Worm (Caenorhabditis elegans) whole organism, early embryonic: ENCODE data around the gene bus-5.

Source experiments
- aly-1 ChIP-seq: sonication (generic microtip); optimal IDR thresholded peaks from 2 replicates; lab custom pipeline; 2016; ENCODE audit warnings: missing genetic modification characterization, missing compliant biosample characterization
- ama-1 ChIP-seq: fragments of 150-350 bp; optimal IDR thresholded peaks from 2 replicates; lab custom pipeline; 2014
- ets-7 ChIP-seq: sonication (generic microtip); optimal IDR thresholded peaks from 2 replicates; lab custom pipeline; 2016; ENCODE audit warnings: missing genotype, missing genetic modification characterization, missing compliant biosample characterization
- flt-1 ChIP-seq: fragments of 200-800 bp; sonication (Bioruptor generic); IDR thresholded peaks from 2 replicates; pipeline ENCODE4 v1.3.6; 2022; ENCODE audit warnings: missing genetic modification characterization, missing compliant biosample characterization
- hmg-4 ChIP-seq: fragments of 200-800 bp; sonication (Bioruptor generic); optimal IDR thresholded peaks from 2 replicates; lab custom pipeline; 2018; ENCODE audit warnings: mild to moderate bottlenecking, missing genetic modification characterization, missing compliant biosample characterization
- tra-4 ChIP-seq: sonication (generic microtip); optimal IDR thresholded peaks from 2 replicates; lab custom pipeline; 2017; ENCODE audit warnings: missing genetic modification characterization, missing compliant biosample characterization

DNA sequence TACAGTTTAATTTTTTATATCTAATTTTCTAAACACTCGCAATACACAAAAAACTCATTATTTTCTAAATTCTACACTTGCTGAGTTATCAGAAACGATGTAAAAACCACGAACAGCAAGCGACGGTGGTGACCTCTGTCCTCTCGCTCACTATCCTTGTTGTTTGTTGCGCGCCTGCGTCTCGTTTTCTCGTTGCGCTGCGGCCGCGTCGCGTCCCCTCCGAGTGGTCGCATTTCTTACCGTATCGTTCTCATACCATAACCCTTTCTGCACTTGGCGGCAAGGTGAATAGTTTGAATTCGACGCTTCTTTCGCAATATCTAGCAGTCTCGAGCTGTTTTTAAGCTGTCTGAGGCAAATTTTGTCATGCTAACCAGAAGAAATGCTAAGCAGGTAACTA is 23.5 kb downstream of the bus-5 start, which contains the start of gene lsy-2:
- TF ChIP-seq aly-1 (tag; lab: Kevin White, UChicago): no peak
- no peak for TF ChIP-seq tra-4 (tag; lab: Kevin White, UChicago)
- TF ChIP-seq ama-1: no peak
- TF ChIP-seq flt-1 (GFP tag; lab: Robert Waterston, UW): no peak
- no peak for TF ChIP-seq hmg-4 (GFP tag; lab: Kevin White, UChicago)
- no peak for TF ChIP-seq ets-7 (tag; lab: Kevin White, UChicago)
